Fruit fly (Drosophila melanogaster) whole organism: ENCODE data around the gene CG14205.

Experiments
- psq ChIP-seq: fragments of >200 bp; optimal IDR thresholded peaks from 2 replicates; lab custom pipeline; 2017
- usp ChIP-seq: fragments of >200 bp; optimal IDR thresholded peaks from 2 replicates; lab custom pipeline; 2017; ENCODE audit warnings: missing biosample characterization, missing genetic modification characterization, mixed read lengths

DNA sequence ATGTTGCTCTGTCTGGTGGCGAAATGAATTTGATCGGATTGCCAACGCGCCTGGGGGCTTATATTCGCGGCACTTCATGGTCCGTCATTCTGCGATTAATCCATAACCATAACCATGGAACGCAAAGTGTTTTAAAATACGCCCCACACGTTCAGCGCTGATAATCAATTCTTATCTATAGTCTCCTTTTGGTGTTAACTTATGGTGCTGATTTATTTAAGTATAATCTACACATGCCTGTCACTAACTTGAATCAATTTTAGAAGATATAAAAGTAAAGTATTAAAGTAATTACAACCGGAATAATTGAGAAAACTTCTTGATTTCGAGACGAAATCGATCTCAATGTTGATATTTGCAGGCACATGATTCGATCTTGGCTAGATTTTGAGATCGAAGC is 2.3 kb upstream of the CG14205 start, which contains the start of gene CG14219:
- TF ChIP-seq usp (GFP tag; lab: Kevin White, UChicago) (no peak), psq (lab: Kevin White, UChicago) (no peak)
